Worm (Caenorhabditis elegans) whole organism, L3 larva: ENCODE measurements around the gene C34E10.9.
A peak's percentile ranks its signal among the peaks of the same experiment; 100 is the strongest.

ENCODE experiments used
- ZK546.5 ChIP-seq: sonication (generic microtip); optimal IDR thresholded peaks from 2 replicates; lab custom pipeline; 2017; ENCODE audit warnings: missing biosample characterization, missing genetic modification characterization
- aly-2 ChIP-seq: fragments of 150-350 bp; optimal IDR thresholded peaks from 2 replicates; lab custom pipeline; 2014; ENCODE audit warnings: missing biosample characterization, missing genetic modification characterization
- ama-1 ChIP-seq: fragments of 150-350 bp; optimal IDR thresholded peaks from 2 replicates; lab custom pipeline; 2018
- ceh-16 ChIP-seq: sonication (generic microtip); optimal IDR thresholded peaks from 2 replicates; lab custom pipeline; 2017; ENCODE audit warnings: missing biosample characterization, missing genetic modification characterization
- ceh-82 ChIP-seq: fragments of 150-350 bp; optimal IDR thresholded peaks from 2 replicates; lab custom pipeline; 2014; ENCODE audit warnings: missing biosample characterization, missing genetic modification characterization
- ceh-9 ChIP-seq: sonication (generic microtip); optimal IDR thresholded peaks from 2 replicates; lab custom pipeline; 2018; ENCODE audit warnings: missing biosample characterization, missing genetic modification characterization
- elt-1 ChIP-seq: fragments of 150-350 bp; optimal IDR thresholded peaks from 2 replicates; lab custom pipeline; 2014; ENCODE audit warnings: missing biosample characterization, missing genetic modification characterization
- elt-2 ChIP-seq: sonication (generic microtip); optimal IDR thresholded peaks from 2 replicates; lab custom pipeline; 2016; ENCODE audit warnings: missing genetic modification reagents, mild to moderate bottlenecking, missing genetic modification characterization, missing compliant biosample characterization
- fkh-10 ChIP-seq: sonication (generic microtip); optimal IDR thresholded peaks from 2 replicates; lab custom pipeline; 2017; ENCODE audit warnings: missing biosample characterization, missing genetic modification reagents, missing genetic modification characterization
- fkh-2 ChIP-seq: fragments of 150-350 bp; optimal IDR thresholded peaks from 2 replicates; lab custom pipeline; 2014; ENCODE audit warnings: missing biosample characterization, missing genetic modification reagents, missing genetic modification characterization
- fos-1 ChIP-seq: fragments of 150-350 bp; optimal IDR thresholded peaks from 2 replicates; lab custom pipeline; 2014; ENCODE audit warnings: missing biosample characterization, missing genetic modification characterization
- hmg-11 ChIP-seq: sonication (generic microtip); optimal IDR thresholded peaks from 2 replicates; lab custom pipeline; 2016; ENCODE audit warnings: missing genetic modification characterization, missing compliant biosample characterization
- jun-1 ChIP-seq: fragments of 150-350 bp; optimal IDR thresholded peaks from 2 replicates; lab custom pipeline; 2014; ENCODE audit warnings: missing biosample characterization, missing genetic modification reagents, missing genetic modification characterization
- lin-15B ChIP-seq: fragments of 150-350 bp; optimal IDR thresholded peaks from 2 replicates; lab custom pipeline; 2014; ENCODE audit warnings: missing biosample characterization, missing genetic modification characterization
- lin-39 ChIP-seq: fragments of 150-350 bp; optimal IDR thresholded peaks from 2 replicates; lab custom pipeline; 2018; ENCODE audit warnings: missing biosample characterization, missing genetic modification reagents, missing genetic modification characterization
- mml-1 ChIP-seq: fragments of 150-350 bp; sonication (generic microtip); optimal IDR thresholded peaks from 3 replicates; lab custom pipeline; 2014; ENCODE audit warnings: missing biosample characterization, missing genetic modification characterization
- nfya-1 ChIP-seq: sonication (generic microtip); optimal IDR thresholded peaks from 2 replicates; lab custom pipeline; 2017; ENCODE audit warnings: missing genetic modification characterization, mild to moderate bottlenecking, missing compliant biosample characterization, antibody characterized with exemption, moderate library complexity; ENCODE audit not compliant: insufficient read depth
- nhr-12 ChIP-seq: fragments of 150-350 bp; optimal IDR thresholded peaks from 2 replicates; lab custom pipeline; 2014; ENCODE audit warnings: missing biosample characterization, missing genetic modification characterization
- nhr-23 ChIP-seq: fragments of 150-350 bp; optimal IDR thresholded peaks from 2 replicates; lab custom pipeline; 2014; ENCODE audit warnings: missing biosample characterization, missing genetic modification reagents, missing genetic modification characterization
- nhr-237 ChIP-seq: fragments of 150-350 bp; optimal IDR thresholded peaks from 2 replicates; lab custom pipeline; 2014; ENCODE audit warnings: missing biosample characterization, missing genetic modification characterization
- nhr-25 ChIP-seq: sonication (generic microtip); optimal IDR thresholded peaks from 2 replicates; lab custom pipeline; 2017; ENCODE audit warnings: missing biosample characterization, missing genetic modification characterization
- nhr-28 ChIP-seq: fragments of 150-350 bp; optimal IDR thresholded peaks from 2 replicates; lab custom pipeline; 2014; ENCODE audit warnings: missing biosample characterization, missing genetic modification characterization
- nhr-43 ChIP-seq: sonication (generic microtip); optimal IDR thresholded peaks from 2 replicates; lab custom pipeline; 2016; ENCODE audit warnings: mild to moderate bottlenecking, missing genetic modification characterization, missing compliant biosample characterization; ENCODE audit not compliant: poor library complexity, severe bottlenecking
- nhr-67 ChIP-seq: fragments of 150-350 bp; optimal IDR thresholded peaks from 2 replicates; lab custom pipeline; 2014; ENCODE audit warnings: missing biosample characterization, missing genetic modification characterization
- nhr-77 ChIP-seq: fragments of 150-350 bp; optimal IDR thresholded peaks from 2 replicates; lab custom pipeline; 2014; ENCODE audit warnings: missing biosample characterization, missing genetic modification characterization
- pha-4 ChIP-seq: fragments of 150-350 bp; optimal IDR thresholded peaks from 2 replicates; lab custom pipeline; 2014; ENCODE audit warnings: missing biosample characterization, missing genetic modification reagents, missing genetic modification characterization
- pqm-1 ChIP-seq: fragments of 150-350 bp; optimal IDR thresholded peaks from 2 replicates; lab custom pipeline; 2017; ENCODE audit warnings: missing biosample characterization, missing genetic modification characterization, inconsistent platforms
- tbx-2 ChIP-seq: sonication (generic microtip); optimal IDR thresholded peaks from 2 replicates; lab custom pipeline; 2016; ENCODE audit warnings: mild to moderate bottlenecking, missing genetic modification characterization, missing compliant biosample characterization
- unc-62 ChIP-seq: fragments of 150-350 bp; sonication (generic microtip); optimal IDR thresholded peaks from 4 replicates; lab custom pipeline; 2014; ENCODE audit warnings: missing biosample characterization, missing genetic modification reagents, missing genetic modification characterization
- zag-1 ChIP-seq: fragments of 150-350 bp; optimal IDR thresholded peaks from 2 replicates; lab custom pipeline; 2014; ENCODE audit warnings: missing biosample characterization, missing genetic modification characterization
- ztf-4 ChIP-seq: fragments of 150-350 bp; optimal IDR thresholded peaks from 2 replicates; lab custom pipeline; 2014; ENCODE audit warnings: missing biosample characterization, missing genetic modification characterization

Gene C34E10.9

DNA sequence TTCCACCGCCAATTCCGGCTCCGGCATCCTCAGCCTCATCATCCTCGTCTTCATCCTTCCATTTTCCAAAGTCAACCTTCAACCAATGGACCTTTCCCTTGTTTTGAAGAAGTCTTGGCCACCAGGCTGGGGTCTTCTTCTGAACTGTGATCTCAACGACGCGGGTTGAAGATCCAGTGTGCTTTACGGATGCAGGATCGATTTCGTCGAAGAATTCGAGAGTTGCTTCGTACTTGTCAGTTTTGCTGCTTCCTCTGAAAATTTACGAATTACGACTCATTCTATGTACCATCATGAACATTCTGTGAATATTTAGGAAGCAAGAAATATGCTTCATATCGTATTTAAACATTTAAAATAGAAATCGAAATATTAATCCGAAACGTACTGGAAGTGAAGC, 11.1 kb upstream of the C34E10.9 start:
- peak; percentile 67 for TF ChIP-seq ama-1
- TF ChIP-seq ceh-9 (tag; lab: Kevin White, UChicago) = no peak
- TF ChIP-seq ztf-4 (tag; lab: Kevin White, UChicago) = no peak

- no peak for TF ChIP-seq ceh-82
- TF ChIP-seq nhr-237 (tag; lab: Kevin White, UChicago) = no peak
- peak; percentile 27 for TF ChIP-seq elt-2 (tag; lab: Kevin White, UChicago)
- TF ChIP-seq zag-1 (tag; lab: Kevin White, UChicago) = no peak
- peak; percentile 12 for TF ChIP-seq nhr-25 (tag; lab: Kevin White, UChicago)
- TF ChIP-seq tbx-2 = peak; percentile 15
- peak; percentile 17 for TF ChIP-seq pha-4
- TF ChIP-seq, all 47 proteins: peak for 4
Observed at ce11 chrIII:5273396-5273857, 10.2 kb upstream of the C34E10.9 start, which contains the start of gene ztf-8. TSS of gene ztf-8 (minus strand) at chrIII:5273471.

- TF ChIP-seq ama-1 = no peak
- TF ChIP-seq unc-62 (GFP tag; lab: Kevin White, UChicago) = no peak
- no peak for TF ChIP-seq nhr-237 (tag; lab: Kevin White, UChicago)
- TF ChIP-seq lin-15B (tag; lab: Kevin White, UChicago) = no peak
- TF ChIP-seq jun-1 (tag; lab: Kevin White, UChicago) = no peak
- TF ChIP-seq mml-1 = no peak
Observed at ce11 chrIII:5269814-5270213, 6.6 kb upstream of the C34E10.9 start, which contains the start of gene ZC395.4. TSS of gene ZC395.4 (plus strand) at chrIII:5270114.

DNA sequence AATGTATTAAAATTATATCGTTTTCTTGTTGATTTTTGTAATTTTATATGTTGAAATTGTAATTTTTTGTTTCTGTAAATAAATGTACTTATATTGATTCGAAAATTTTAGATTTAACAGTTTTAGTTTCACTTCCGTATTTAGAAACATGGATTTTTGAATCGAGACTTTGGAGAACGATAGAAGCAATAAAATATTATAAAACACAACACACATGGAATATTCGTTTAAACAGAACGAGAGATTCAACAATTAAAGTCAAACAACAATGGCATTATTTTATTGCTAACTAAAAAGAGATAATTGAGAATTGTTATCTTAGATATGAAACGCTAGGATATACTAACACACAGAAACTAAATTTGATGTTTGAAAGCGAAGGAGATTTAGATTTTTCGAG, 5.3 kb upstream of the C34E10.9 start:
- TF ChIP-seq jun-1 (tag; lab: Kevin White, UChicago) = peak; percentile 1
- peak; percentile 28 for TF ChIP-seq pha-4
- no peak for TF ChIP-seq ZK546.5 (tag; lab: Kevin White, UChicago)

DNA sequence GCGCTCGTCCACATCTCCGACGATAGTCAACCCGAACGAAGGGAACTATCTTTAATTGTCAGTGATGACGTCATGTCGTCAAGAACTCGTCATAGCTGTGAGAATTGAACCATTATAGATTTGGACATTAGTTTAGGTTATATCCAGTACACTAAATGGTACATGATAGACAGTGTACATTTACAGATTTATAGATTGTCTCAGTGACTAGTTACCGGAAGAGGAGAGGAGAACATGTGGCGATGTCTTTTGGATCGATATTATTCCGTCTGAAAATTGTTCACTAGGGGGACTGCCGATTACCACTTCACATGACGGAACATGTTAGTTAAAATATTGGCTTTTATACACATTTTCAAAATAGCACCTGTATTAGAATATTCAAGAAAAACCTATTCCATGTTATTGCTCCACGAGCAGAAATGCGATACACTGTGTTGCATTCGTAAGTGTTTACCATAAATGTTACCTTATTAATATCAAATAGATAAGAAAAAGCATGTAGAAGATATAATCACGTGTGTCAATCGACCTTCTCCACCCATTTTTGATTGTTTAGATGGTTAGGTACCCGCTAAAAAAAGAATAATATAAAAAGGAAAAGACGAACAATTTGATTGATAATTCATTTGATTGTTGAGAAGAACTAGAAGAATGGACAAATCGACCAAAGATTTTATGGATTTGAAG, 4.2 kb upstream of the C34E10.9 start, which contains the start of gene ZC395.5:
TSS of gene ZC395.5 (plus strand) at position 632 of the 690 bp plus-strand sequence.
- TF ChIP-seq nhr-23 (tag; lab: Kevin White, UChicago) (no peak), tbx-2 (no peak), lin-39 (no peak), fkh-10 (GFP tag; lab: Kevin White, UChicago) (no peak), lin-15B (tag; lab: Kevin White, UChicago) (no peak), aly-2 (tag; lab: Kevin White, UChicago) (no peak), pqm-1 (peak; percentile 74), elt-2 (tag; lab: Kevin White, UChicago) (peak; percentile 57), pha-4 (peak; percentile 57), ceh-16 (tag; lab: Kevin White, UChicago) (no peak), nhr-25 (tag; lab: Kevin White, UChicago) (no peak), ceh-9 (tag; lab: Kevin White, UChicago) (no peak), fos-1 (no peak), ama-1 (peak; percentile 15)

- TF ChIP-seq mml-1 = no peak
- TF ChIP-seq nhr-28 (tag; lab: Kevin White, UChicago) = no peak
- no peak for TF ChIP-seq lin-39
- no peak for TF ChIP-seq hmg-11 (tag; lab: Kevin White, UChicago)
- TF ChIP-seq tbx-2 = no peak
- no peak for TF ChIP-seq ztf-4 (tag; lab: Kevin White, UChicago)
- TF ChIP-seq fkh-2 (tag; lab: Kevin White, UChicago) = no peak
Observed at ce11 chrIII:5264813-5265212, 1.6 kb upstream of the C34E10.9 start, which contains the start of gene gro-1. TSS of gene gro-1 (plus strand) at chrIII:5265113.

DNA sequence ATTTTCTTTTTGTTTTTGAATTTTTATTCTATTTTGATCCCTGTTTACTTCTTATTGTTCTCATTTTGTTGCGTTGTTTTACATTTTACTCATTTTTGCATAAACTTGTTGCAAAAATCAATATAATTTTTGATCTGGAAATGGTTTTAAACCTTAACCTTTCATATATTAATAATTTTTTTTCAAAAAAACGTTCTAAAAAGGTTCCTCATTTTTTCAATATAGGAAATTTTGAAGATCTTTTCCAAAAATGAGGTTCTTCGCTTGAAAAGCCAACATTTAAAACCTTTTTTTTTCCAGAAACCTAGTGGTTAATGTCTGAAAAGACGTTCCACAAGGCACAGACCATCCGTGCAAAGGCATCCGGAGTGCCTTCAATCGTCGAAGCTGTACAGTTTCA, 2.8 kb downstream of the C34E10.9 start, which contains the start of gene gop-3:
TSS of gene gop-3 (plus strand) at position 301 of the 400 bp plus-strand sequence.
- TF ChIP-seq lin-39 = no peak
- no peak for TF ChIP-seq ceh-9 (tag; lab: Kevin White, UChicago)
- TF ChIP-seq nhr-67 = no peak
- TF ChIP-seq nhr-43 = no peak
- TF ChIP-seq jun-1 (tag; lab: Kevin White, UChicago) = no peak
- TF ChIP-seq nhr-77 (tag; lab: Kevin White, UChicago) = no peak
- TF ChIP-seq nhr-237 (tag; lab: Kevin White, UChicago) = no peak
- TF ChIP-seq nfya-1 (tag; lab: Kevin White, UChicago) = no peak
- TF ChIP-seq elt-1 = no peak
- no peak for TF ChIP-seq nhr-12 (tag; lab: Kevin White, UChicago)
